Fruit fly (Drosophila melanogaster): Measurements from ENCODE around the gene CG33272.

Gene CG33272

DNA sequence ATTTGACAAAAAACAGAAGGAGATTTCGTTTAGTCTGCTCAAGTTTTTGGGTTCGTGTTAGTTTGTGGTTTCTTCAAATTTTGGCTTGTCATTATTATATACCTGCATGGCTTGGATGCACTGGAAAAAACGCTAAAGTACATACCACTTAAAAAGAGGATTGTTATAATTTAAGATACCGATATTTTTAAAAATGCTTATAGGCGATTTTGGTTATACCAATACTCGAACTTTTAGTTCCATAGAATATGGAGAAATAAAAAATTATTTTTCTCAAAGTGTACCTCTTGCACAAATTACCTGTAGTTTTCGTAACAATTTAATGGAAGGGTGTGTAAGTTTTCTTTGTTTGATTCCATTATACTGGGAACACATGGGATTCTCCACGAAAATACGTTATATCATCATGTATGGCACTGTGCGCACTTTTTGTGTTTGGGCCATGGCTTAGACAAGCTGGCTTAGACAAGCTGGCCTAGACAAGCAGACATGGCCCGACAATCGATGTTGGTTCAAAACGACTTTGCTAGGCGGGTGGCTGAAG is 44.9 kb downstream of the CG33272 start, which contains the start of gene Fum3 (continued):
- TF ChIP-seq phol (tag; optimal IDR thresholded peaks at IDR 0.05), result peak; percentile 29
- TF ChIP-seq gsb (GFP tag; IDR thresholded peaks at IDR 0.05), result no peak
- no peak for TF ChIP-seq CG10654 (GFP tag; optimal IDR thresholded peaks at IDR 0.05)
- peak; percentile 35; the same call in 1 of the 2 replicates for TF ChIP-seq CG4404 (GFP tag; IDR thresholded peaks at IDR 0.05)
- 0 out of 3 replicates have a peak, but pooled peaks have one; percentile 24 for TF ChIP-seq Dbx (GFP tag; IDR thresholded peaks at IDR 0.05)
- peak; percentile 54; the same call in 2 of the 3 replicates for TF ChIP-seq ci (GFP tag; IDR thresholded peaks at IDR 0.05)
- peak; percentile 31 for TF ChIP-seq CG18262 (tag; optimal IDR thresholded peaks at IDR 0.05)
- no peak for TF ChIP-seq gcm2 (GFP tag; optimal IDR thresholded peaks at IDR 0.05)
- TF ChIP-seq CG2712 (tag; optimal IDR thresholded peaks at IDR 0.05), result peak; percentile 43
- peak; percentile 25 for TF ChIP-seq nmo (GFP tag; optimal IDR thresholded peaks at IDR 0.05)
- TF ChIP-seq lmd (GFP tag; IDR thresholded peaks at IDR 0.05), result peak; percentile 27; the same call in 1 of the 2 replicates
- no peak for TF ChIP-seq fru (optimal IDR thresholded peaks at IDR 0.05)
- TF ChIP-seq pan (optimal IDR thresholded peaks at IDR 0.05), result no peak
- TF ChIP-seq pan (GFP tag; optimal IDR thresholded peaks at IDR 0.05 in 1 of 2, IDR thresholded peaks at IDR 0.05 in 1 of 2), result peak in 1 of 2 experiments; percentile 30
- no peak for TF ChIP-seq CG15514 (GFP tag; optimal IDR thresholded peaks at IDR 0.05)
- 0 out of 3 replicates have a peak, but pooled peaks have one; percentile 24 for TF ChIP-seq CG7357 (GFP tag; IDR thresholded peaks at IDR 0.05)
- no peak for TF ChIP-seq CG7745 (tag; optimal IDR thresholded peaks at IDR 0.05)
- no peak for TF ChIP-seq CG31365 (tag; optimal IDR thresholded peaks at IDR 0.05)
- TF ChIP-seq cato (GFP tag; optimal IDR thresholded peaks at IDR 0.05; ENCODE audit: borderline replicate concordance), result no peak
- TF ChIP-seq CG10959 (GFP tag; IDR thresholded peaks at IDR 0.05), result peak; percentile 35
- no peak for TF ChIP-seq CG16813 (GFP tag; IDR thresholded peaks at IDR 0.05; ENCODE audit: partially characterized antibody)
- TF ChIP-seq CG14441 (GFP tag; IDR thresholded peaks at IDR 0.05), result peak; percentile 13; the same call in 1 of the 2 replicates
- TF ChIP-seq rib (GFP tag; IDR thresholded peaks at IDR 0.05), result no peak
- TF ChIP-seq HLH3B (GFP tag; IDR thresholded peaks at IDR 0.05), result peak; percentile 47; the same call in 1 of the 2 replicates
- TF ChIP-seq CG17829 (tag; optimal IDR thresholded peaks at IDR 0.05), result peak; percentile 18
- no peak for TF ChIP-seq prd (optimal IDR thresholded peaks at IDR 0.05)
- TF ChIP-seq prd (GFP tag; IDR thresholded peaks at IDR 0.05), result peak; percentile 78
- TF ChIP-seq CG8388 (GFP tag; optimal IDR thresholded peaks at IDR 0.05), result no peak
- TF ChIP-seq tio (GFP tag; optimal IDR thresholded peaks at IDR 0.05), result peak; percentile 7
- TF ChIP-seq ab (GFP tag; optimal IDR thresholded peaks at IDR 0.05), result no peak
- TF ChIP-seq hkb (optimal IDR thresholded peaks at IDR 0.05), result no peak
- TF ChIP-seq hkb (GFP tag; IDR thresholded peaks at IDR 0.05), result peak; percentile 32; the same call in 1 of the 2 replicates
- peak; percentile 66 for TF ChIP-seq Xrp1 (GFP tag; IDR thresholded peaks at IDR 0.05)
- peak; percentile 50 for TF ChIP-seq zen (tag; optimal IDR thresholded peaks at IDR 0.05)
- TF ChIP-seq sqz (GFP tag; optimal IDR thresholded peaks at IDR 0.05), result no peak
- peak in 1 of 2 experiments; percentile 13 for TF ChIP-seq chif (GFP tag; optimal IDR thresholded peaks at IDR 0.05)
- TF ChIP-seq CG32772 (GFP tag; IDR thresholded peaks at IDR 0.05), result 0 out of 2 replicates have a peak, but pooled peaks have one; percentile 18
- TF ChIP-seq croc (GFP tag; conservative IDR thresholded peaks at IDR 0.05), result peak; percentile 13; the same call in 1 of the 3 replicates
- TF ChIP-seq schlank (tag; optimal IDR thresholded peaks at IDR 0.05), result no peak
- TF ChIP-seq dmrt99B (tag; optimal IDR thresholded peaks at IDR 0.05), result peak; percentile 15
- no peak for TF ChIP-seq Lpt (GFP tag; optimal IDR thresholded peaks at IDR 0.05)
- TF ChIP-seq Ada2b (GFP tag; IDR thresholded peaks at IDR 0.05), result peak; percentile 37; the same call in 1 of the 2 replicates
- TF ChIP-seq CG17359 (tag; optimal IDR thresholded peaks at IDR 0.05), result peak; percentile 27
- no peak for TF ChIP-seq CG17385 (GFP tag; optimal IDR thresholded peaks at IDR 0.05)
- TF ChIP-seq otp (GFP tag; IDR thresholded peaks at IDR 0.05), result peak; percentile 24; the same call in 1 of the 3 replicates
- peak; percentile 33 for TF ChIP-seq CG4424 (GFP tag; optimal IDR thresholded peaks at IDR 0.05)
- peak; percentile 35; the same call in 1 of the 3 replicates for TF ChIP-seq dysf (GFP tag; IDR thresholded peaks at IDR 0.05)
- no peak for TF ChIP-seq yki (optimal IDR thresholded peaks at IDR 0.05)
- no peak for TF ChIP-seq E2f1 (GFP tag; IDR thresholded peaks at IDR 0.05)
- no peak for TF ChIP-seq CG10366 (GFP tag; IDR thresholded peaks at IDR 0.05)
- TF ChIP-seq dmrt11E (tag; optimal IDR thresholded peaks at IDR 0.05), result peak; percentile 29
- TF ChIP-seq Fer3 (tag; optimal IDR thresholded peaks at IDR 0.05), result no peak
